Fruit fly (Drosophila melanogaster) whole organism, embryonic: Measurements from ENCODE around the gene CG31922.
A peak's percentile ranks its signal among the peaks of the same experiment; 100 is the strongest.

Source experiments
- ATbp ChIP-seq: fragments of 200-800 bp; sonication (Bioruptor generic); optimal IDR thresholded peaks from 2 replicates; lab custom pipeline; 2017; ENCODE audit warnings: missing biosample characterization, mild to moderate bottlenecking, missing genetic modification characterization, missing genetic modification reagents
- B-H2 ChIP-seq: fragments of 200-800 bp; sonication (Bioruptor generic); optimal IDR thresholded peaks from 2 replicates; lab custom pipeline; 2018; ENCODE audit warnings: missing biosample characterization, mild to moderate bottlenecking, missing genetic modification characterization
- CG10654 ChIP-seq: fragments of 200-800 bp; sonication (Bioruptor generic); optimal IDR thresholded peaks from 2 replicates; lab custom pipeline; 2016; ENCODE audit warnings: missing biosample characterization, missing genetic modification characterization
- CG11093 ChIP-seq: fragments of 200-800 bp; sonication (Bioruptor generic); IDR thresholded peaks from 3 replicates; pipeline ENCODE4 v1.3.6; 2022; ENCODE audit warnings: missing biosample characterization, missing genetic modification characterization
- CG11247 ChIP-seq: fragments of 200-800 bp; sonication (Bioruptor generic); IDR thresholded peaks from 2 replicates; pipeline ENCODE4 v1.3.6; 2022; ENCODE audit warnings: missing biosample characterization, missing genetic modification characterization
- CG11398 ChIP-seq: fragments of 200-800 bp; sonication (Bioruptor generic); optimal IDR thresholded peaks from 2 replicates; lab custom pipeline; 2016; ENCODE audit warnings: missing biosample characterization, missing genetic modification characterization
- CG11723 ChIP-seq: fragments of 200-800 bp; sonication (Bioruptor generic); optimal IDR thresholded peaks from 2 replicates; lab custom pipeline; 2017; ENCODE audit warnings: missing biosample characterization, mild to moderate bottlenecking, missing genetic modification characterization
- CG13775 ChIP-seq: fragments of 200-800 bp; sonication (Bioruptor generic); optimal IDR thresholded peaks from 3 replicates; lab custom pipeline; 2017; ENCODE audit warnings: missing biosample characterization, mild to moderate bottlenecking, missing genetic modification characterization
- CG13894 ChIP-seq: fragments of 200-800 bp; sonication (Bioruptor generic); optimal IDR thresholded peaks from 3 replicates; lab custom pipeline; 2018; ENCODE audit warnings: missing biosample characterization, mild to moderate bottlenecking, missing genetic modification characterization, moderate library complexity
- CG14050 ChIP-seq: fragments of 200-800 bp; sonication (Bioruptor generic); IDR thresholded peaks from 3 replicates; pipeline ENCODE4 v1.3.6; 2022; ENCODE audit warnings: missing biosample characterization, missing genetic modification characterization
- CG1792 ChIP-seq: fragments of 200-800 bp; sonication (Bioruptor generic); optimal IDR thresholded peaks from 2 replicates; lab custom pipeline; 2016; ENCODE audit warnings: missing biosample characterization, missing genetic modification characterization
- CG18764 ChIP-seq: fragments of 200-800 bp; sonication (Bioruptor generic); optimal IDR thresholded peaks from 3 replicates; lab custom pipeline; 2016; ENCODE audit warnings: missing biosample characterization, missing genetic modification characterization
- CG2116 ChIP-seq: fragments of 200-800 bp; sonication (Bioruptor generic); optimal IDR thresholded peaks from 3 replicates; lab custom pipeline; 2018; ENCODE audit warnings: missing biosample characterization, mild to moderate bottlenecking, missing genetic modification characterization
- CG4854 ChIP-seq: fragments of 200-800 bp; sonication (Bioruptor generic); optimal IDR thresholded peaks from 2 replicates; lab custom pipeline; 2016; ENCODE audit warnings: missing biosample characterization, missing genetic modification characterization, inconsistent platforms
- CG5245 ChIP-seq: fragments of 200-800 bp; sonication (Bioruptor generic); optimal IDR thresholded peaks from 3 replicates; lab custom pipeline; 2016; ENCODE audit warnings: missing biosample characterization, missing genetic modification characterization
- CG9932 ChIP-seq: fragments of 200-800 bp; sonication (Bioruptor generic); IDR thresholded peaks from 2 replicates; pipeline ENCODE4 v1.3.6; 2022; ENCODE audit warnings: missing biosample characterization, missing genetic modification characterization
- Dad ChIP-seq: fragments of 200-800 bp; sonication (Bioruptor generic); optimal IDR thresholded peaks from 3 replicates; lab custom pipeline; 2016; ENCODE audit warnings: missing biosample characterization, missing genetic modification characterization
- Dll ChIP-seq: fragments of 200-800 bp; sonication (Bioruptor generic); IDR thresholded peaks from 4 replicates; pipeline ENCODE4 v1.3.6; 2022; ENCODE audit warnings: missing biosample characterization, missing genetic modification characterization; ENCODE audit not compliant: partially characterized antibody
- Doc2 ChIP-seq: fragments of 200-800 bp; sonication (Bioruptor generic); IDR thresholded peaks from 2 replicates; pipeline ENCODE4 v1.3.6; 2022; ENCODE audit warnings: missing biosample characterization, missing genetic modification characterization
- HLH4C ChIP-seq: fragments of 200-800 bp; sonication (Bioruptor generic); IDR thresholded peaks from 3 replicates; pipeline ENCODE4 v1.3.6; 2022; ENCODE audit warnings: missing biosample characterization, missing genetic modification characterization; ENCODE audit not compliant: partially characterized antibody
- HLH54F ChIP-seq: fragments of 200-800 bp; sonication (Bioruptor generic); optimal IDR thresholded peaks from 3 replicates; lab custom pipeline; 2016; ENCODE audit warnings: missing biosample characterization, missing genetic modification characterization
- HLHmδ ChIP-seq: fragments of 200-800 bp; sonication (Bioruptor generic); optimal IDR thresholded peaks from 2 replicates; lab custom pipeline; 2018; ENCODE audit warnings: missing biosample characterization, mild to moderate bottlenecking, missing genetic modification characterization, moderate library complexity
- HmgZ ChIP-seq: fragments of 200-800 bp; sonication (Bioruptor generic); optimal IDR thresholded peaks from 2 replicates; lab custom pipeline; 2018; ENCODE audit warnings: missing biosample characterization, mild to moderate bottlenecking, missing genetic modification characterization
- Jarid2 ChIP-seq: fragments of 200-800 bp; sonication (Bioruptor generic); optimal IDR thresholded peaks from 3 replicates; lab custom pipeline; 2017; ENCODE audit warnings: mild to moderate bottlenecking, missing biosample characterization, missing genetic modification reagents, missing genetic modification characterization
- Opbp ChIP-seq: fragments of 200-800 bp; sonication (Bioruptor generic); IDR thresholded peaks from 3 replicates; pipeline ENCODE4 v1.3.6; 2022; ENCODE audit warnings: missing biosample characterization, missing genetic modification characterization; ENCODE audit not compliant: partially characterized antibody
- Scr ChIP-seq: fragments of 200-800 bp; sonication (Bioruptor generic); IDR thresholded peaks from 2 replicates; pipeline ENCODE4 v1.3.6; 2022; ENCODE audit warnings: missing biosample characterization, missing genetic modification characterization; ENCODE audit not compliant: partially characterized antibody
- Sox100B ChIP-seq: fragments of 200-800 bp; sonication (Bioruptor generic); optimal IDR thresholded peaks from 3 replicates; lab custom pipeline; 2018; ENCODE audit warnings: missing biosample characterization, mild to moderate bottlenecking, missing genetic modification characterization
- Ssrp ChIP-seq: fragments of 200-800 bp; sonication (Bioruptor generic); optimal IDR thresholded peaks from 2 replicates; lab custom pipeline; 2018; ENCODE audit warnings: missing biosample characterization, mild to moderate bottlenecking, missing genetic modification characterization, moderate library complexity
- Taf1 ChIP-seq: fragments of 200-800 bp; sonication (Bioruptor generic); IDR thresholded peaks from 2 replicates; pipeline ENCODE4 v1.3.6; 2022; ENCODE audit warnings: missing biosample characterization, missing genetic modification characterization
- Xbp1 ChIP-seq: fragments of 200-800 bp; sonication (Bioruptor generic); optimal IDR thresholded peaks from 3 replicates; lab custom pipeline; 2016; ENCODE audit warnings: missing biosample characterization, mild to moderate bottlenecking, missing genetic modification characterization
- amos ChIP-seq: fragments of 200-800 bp; sonication (Bioruptor generic); IDR thresholded peaks from 2 replicates; pipeline ENCODE4 v1.3.6; 2022; ENCODE audit warnings: missing biosample characterization, missing genetic modification characterization; ENCODE audit not compliant: partially characterized antibody
- ato ChIP-seq: fragments of 200-800 bp; sonication (Bioruptor generic); IDR thresholded peaks from 2 replicates; pipeline ENCODE4 v1.3.6; 2022; ENCODE audit warnings: missing biosample characterization, missing genetic modification characterization; ENCODE audit not compliant: partially characterized antibody
- br ChIP-seq: fragments of >200 bp; optimal IDR thresholded peaks from 2 replicates; lab custom pipeline; 2017
- btn ChIP-seq: fragments of 200-800 bp; sonication (Bioruptor generic); optimal IDR thresholded peaks from 2 replicates; lab custom pipeline; 2016; ENCODE audit warnings: missing biosample characterization, missing genetic modification characterization
- cas ChIP-seq: fragments of 200-800 bp; sonication (Bioruptor generic); IDR thresholded peaks from 2 replicates; pipeline ENCODE4 v1.3.6; 2022; ENCODE audit warnings: missing biosample characterization, missing genetic modification characterization
- croc ChIP-seq: fragments of 200-800 bp; sonication (Bioruptor generic); conservative IDR thresholded peaks from 3 replicates; pipeline ENCODE4 v1.3.6; 2022; ENCODE audit warnings: missing biosample characterization, missing genetic modification characterization
- dan ChIP-seq: fragments of 200-800 bp; sonication (Bioruptor generic); IDR thresholded peaks from 2 replicates; pipeline ENCODE4 v1.3.6; 2022; ENCODE audit warnings: missing biosample characterization, missing genetic modification characterization
- en ChIP-seq: fragments of 200-800 bp; sonication (Bioruptor generic); optimal IDR thresholded peaks from 2 replicates; lab custom pipeline; 2016; ENCODE audit warnings: missing biosample characterization, missing genetic modification characterization
- hbn ChIP-seq: fragments of 200-800 bp; sonication (Bioruptor generic); IDR thresholded peaks from 2 replicates; pipeline ENCODE4 v1.3.6; 2022; ENCODE audit warnings: missing biosample characterization, missing genetic modification characterization; ENCODE audit not compliant: partially characterized antibody
- hkb ChIP-seq, 2 experiments: fragments of 200-800 bp in 1 of 2; fragments of >200 bp in 1 of 2; sonication (Bioruptor generic) in 1 of 2; IDR thresholded peaks in 1 of 2; optimal IDR thresholded peaks in 1 of 2; 2 replicates each; pipeline versions ENCODE4 v1.3.6 to Lab custom; 2017 to 2022; ENCODE audit warnings: missing biosample characterization in 1 of 2, missing genetic modification characterization in 1 of 2
- lab ChIP-seq: fragments of 200-800 bp; sonication (Bioruptor generic); optimal IDR thresholded peaks from 3 replicates; lab custom pipeline; 2017; ENCODE audit warnings: missing biosample characterization, missing genetic modification characterization, mild to moderate bottlenecking, moderate library complexity, missing genetic modification reagents
- lbe ChIP-seq: fragments of 200-800 bp; sonication (Bioruptor generic); optimal IDR thresholded peaks from 2 replicates; lab custom pipeline; 2016; ENCODE audit warnings: missing biosample characterization, mild to moderate bottlenecking, missing genetic modification characterization
- nom ChIP-seq: fragments of 200-800 bp; sonication (Bioruptor generic); optimal IDR thresholded peaks from 2 replicates; lab custom pipeline; 2017; ENCODE audit warnings: missing biosample characterization, missing genetic modification characterization, mild to moderate bottlenecking, moderate library complexity, missing genetic modification reagents
- sima ChIP-seq: fragments of 200-800 bp; sonication (Bioruptor generic); optimal IDR thresholded peaks from 2 replicates; lab custom pipeline; 2016; ENCODE audit warnings: missing biosample characterization, missing genetic modification characterization
- stwl ChIP-seq: fragments of 200-800 bp; sonication (Bioruptor generic); optimal IDR thresholded peaks from 3 replicates; lab custom pipeline; 2018; ENCODE audit warnings: missing biosample characterization, mild to moderate bottlenecking, missing genetic modification characterization, moderate library complexity
- tll ChIP-seq, 2 experiments: fragments of 200-800 bp in 1 of 2; fragments of >200 bp in 1 of 2; sonication (Bioruptor generic) in 1 of 2; optimal IDR thresholded peaks; 2 replicates each; lab custom pipeline; 2017 to 2019; ENCODE audit warnings: missing biosample characterization in 2 of 2, missing genetic modification characterization in 2 of 2, mild to moderate bottlenecking in 1 of 2, moderate library complexity in 1 of 2
- usp ChIP-seq: fragments of >200 bp; optimal IDR thresholded peaks from 2 replicates; lab custom pipeline; 2017; ENCODE audit warnings: missing biosample characterization, missing genetic modification characterization
- wek ChIP-seq: fragments of 200-800 bp; sonication (Bioruptor generic); optimal IDR thresholded peaks from 3 replicates; lab custom pipeline; 2018; ENCODE audit warnings: missing biosample characterization, mild to moderate bottlenecking, missing genetic modification characterization, moderate library complexity
- zfh2 ChIP-seq: fragments of 200-800 bp; sonication (Bioruptor generic); optimal IDR thresholded peaks from 2 replicates; lab custom pipeline; 2016; ENCODE audit warnings: missing biosample characterization, missing genetic modification characterization

Gene CG31922

dm6 chr2L:1172704-1173107, 2.7 kb downstream of the CG31922 start, which contains the start of the genes Charon and CG4887 (continued):
- TF ChIP-seq usp (GFP tag; lab: Kevin White, UChicago) (no peak), Dll (GFP tag; lab: Robert Waterston, UW) (peak; percentile 85), hbn (GFP tag; lab: Robert Waterston, UW) (peak; percentile 58; the same call in 1 of the 2 replicates), Taf1 (GFP tag; lab: Robert Waterston, UW) (peak; percentile 65; the same call in 1 of the 2 replicates), CG9932 (GFP tag; lab: Robert Waterston, UW) (peak; percentile 93), CG11398 (peak; percentile 67), btn (GFP tag; lab: Kevin White, UChicago) (no peak), Dad (GFP tag; lab: Kevin White, UChicago) (peak; percentile 82), Sox100B (GFP tag; lab: Kevin White, UChicago) (no peak), CG10654 (GFP tag; lab: Kevin White, UChicago) (peak; percentile 85), dan (GFP tag; lab: Robert Waterston, UW) (no peak), lbe (GFP tag; lab: Kevin White, UChicago) (no peak), cas (GFP tag; lab: Robert Waterston, UW) (no peak), HmgZ (tag; lab: Kevin White, UChicago) (peak; percentile 89), CG11723 (GFP tag; lab: Kevin White, UChicago) (no peak), wek (GFP tag; lab: Kevin White, UChicago) (no peak), HLH4C (GFP tag; lab: Robert Waterston, UW) (peak; percentile 57; the same call in 2 of the 3 replicates), nom (GFP tag; lab: Kevin White, UChicago) (peak; percentile 52), hkb (optimal IDR thresholded peaks at IDR 0.05; lab: Kevin White, UChicago) (no peak), hkb (GFP tag; IDR thresholded peaks at IDR 0.05; lab: Robert Waterston, UW) (peak; percentile 76), Opbp (GFP tag; lab: Robert Waterston, UW) (0 out of 3 replicates have a peak, but pooled peaks have one; percentile 51), CG14050 (GFP tag; lab: Robert Waterston, UW) (peak; percentile 55; the same call in 1 of the 3 replicates), CG13775 (GFP tag; lab: Kevin White, UChicago) (peak; percentile 88), CG5245 (GFP tag; lab: Kevin White, UChicago) (peak; percentile 66), CG18764 (GFP tag; lab: Kevin White, UChicago) (no peak), CG2116 (peak; percentile 73), br (lab: Kevin White, UChicago) (no peak), CG1792 (GFP tag; lab: Kevin White, UChicago) (peak; percentile 72), croc (GFP tag; lab: Robert Waterston, UW) (peak; percentile 76), en (peak; percentile 38), CG11093 (peak; percentile 70; the same call in 2 of the 3 replicates), tll (GFP tag; optimal IDR thresholded peaks at IDR 0.05; lab: Kevin White, UChicago) (peak in 1 of 2 experiments; percentile 4), ATbp (GFP tag; lab: Kevin White, UChicago) (peak; percentile 41), Jarid2 (GFP tag; lab: Kevin White, UChicago) (no peak), HLH54F (GFP tag; lab: Kevin White, UChicago) (peak; percentile 90), CG4854 (GFP tag; lab: Kevin White, UChicago) (peak; percentile 74), HLHmδ (GFP tag; lab: Kevin White, UChicago) (no peak), CG11247 (GFP tag; lab: Robert Waterston, UW) (peak; percentile 79), sima (GFP tag; lab: Kevin White, UChicago) (no peak), Scr (GFP tag; lab: Robert Waterston, UW) (peak; percentile 82), stwl (peak; percentile 77), lab (GFP tag; lab: Kevin White, UChicago) (no peak), ato (peak; percentile 25; the same call in 1 of the 2 replicates), CG13894 (tag; lab: Kevin White, UChicago) (peak; percentile 86), Doc2 (GFP tag; lab: Robert Waterston, UW) (0 out of 2 replicates have a peak, but pooled peaks have one; percentile 41), amos (GFP tag; lab: Robert Waterston, UW) (peak; percentile 48), zfh2 (GFP tag; lab: Kevin White, UChicago) (peak; percentile 93), Ssrp (tag; lab: Kevin White, UChicago) (peak; percentile 80), Xbp1 (GFP tag; lab: Kevin White, UChicago) (peak; percentile 89), B-H2 (GFP tag; lab: Kevin White, UChicago) (peak; percentile 89)
